Fruit fly (Drosophila melanogaster) whole organism, pupa: Measurements from ENCODE around the gene CG43732.
A peak's percentile ranks its signal among the peaks of the same experiment; 100 is the strongest.

Experiments used
- CG10348 ChIP-seq: fragments of 200-800 bp; sonication (Bioruptor generic); IDR thresholded peaks from 2 replicates; pipeline ENCODE4 v1.3.6; 2022; ENCODE audit warnings: missing biosample characterization, missing genetic modification characterization
- CG12605 ChIP-seq: fragments of 200-800 bp; sonication (Bioruptor generic); IDR thresholded peaks from 2 replicates; pipeline ENCODE4 v1.3.6; 2022; ENCODE audit warnings: missing biosample characterization, missing genetic modification characterization
- CG13204 ChIP-seq: fragments of 200-800 bp; sonication (Bioruptor generic); optimal IDR thresholded peaks from 2 replicates; lab custom pipeline; 2018; ENCODE audit warnings: missing biosample characterization, mild to moderate bottlenecking, missing genetic modification characterization, moderate library complexity
- CG14655 ChIP-seq: fragments of 200-800 bp; sonication (Bioruptor generic); optimal IDR thresholded peaks from 3 replicates; lab custom pipeline; 2017; ENCODE audit warnings: mild to moderate bottlenecking, missing biosample characterization, missing genetic modification reagents, missing genetic modification characterization
- CG15710 ChIP-seq: fragments of 200-800 bp; sonication (Bioruptor generic); optimal IDR thresholded peaks from 2 replicates; lab custom pipeline; 2018; ENCODE audit warnings: missing biosample characterization, mild to moderate bottlenecking, missing genetic modification characterization, moderate library complexity
- CG17806 ChIP-seq: fragments of 200-800 bp; sonication (Bioruptor generic); optimal IDR thresholded peaks from 2 replicates; lab custom pipeline; 2018; ENCODE audit warnings: missing biosample characterization, mild to moderate bottlenecking, missing genetic modification characterization, moderate library complexity
- CG32121 ChIP-seq: fragments of 200-800 bp; sonication (Bioruptor generic); IDR thresholded peaks from 2 replicates; pipeline ENCODE4 v1.3.6; 2022; ENCODE audit warnings: missing biosample characterization, missing genetic modification characterization
- CG34367 ChIP-seq: fragments of 200-800 bp; sonication (Bioruptor generic); optimal IDR thresholded peaks from 2 replicates; lab custom pipeline; 2018; ENCODE audit warnings: missing biosample characterization, mild to moderate bottlenecking, missing genetic modification characterization
- CG4496 ChIP-seq: fragments of 200-800 bp; sonication (Bioruptor generic); IDR thresholded peaks from 3 replicates; pipeline ENCODE4 v1.3.6; 2022; ENCODE audit warnings: missing biosample characterization, missing genetic modification characterization
- CG8159 ChIP-seq: fragments of 200-800 bp; sonication (Bioruptor generic); optimal IDR thresholded peaks from 3 replicates; lab custom pipeline; 2018; ENCODE audit warnings: missing biosample characterization, mild to moderate bottlenecking, missing genetic modification characterization, moderate library complexity
- CG8301 ChIP-seq: fragments of 200-800 bp; sonication (Bioruptor generic); optimal IDR thresholded peaks from 2 replicates; lab custom pipeline; 2018; ENCODE audit warnings: missing biosample characterization, mild to moderate bottlenecking, missing genetic modification characterization
- CG9948 ChIP-seq: fragments of 200-800 bp; sonication (Bioruptor generic); optimal IDR thresholded peaks from 2 replicates; lab custom pipeline; 2018; ENCODE audit warnings: missing biosample characterization, mild to moderate bottlenecking, missing genetic modification characterization, moderate library complexity
- D1 ChIP-seq: fragments of 200-800 bp; sonication (Bioruptor generic); optimal IDR thresholded peaks from 2 replicates; lab custom pipeline; 2018; ENCODE audit warnings: missing biosample characterization, mild to moderate bottlenecking, missing genetic modification characterization, moderate library complexity
- EcR ChIP-seq: fragments of 200-800 bp; sonication (Bioruptor generic); optimal IDR thresholded peaks from 3 replicates; lab custom pipeline; 2019; ENCODE audit warnings: missing biosample characterization, missing genetic modification characterization, mild to moderate bottlenecking, moderate library complexity, missing genetic modification reagents
- Ets98B ChIP-seq: fragments of 200-800 bp; sonication (Bioruptor generic); IDR thresholded peaks from 2 replicates; pipeline ENCODE4 v1.3.6; 2022; ENCODE audit warnings: missing biosample characterization, missing genetic modification characterization
- Pif1A ChIP-seq: fragments of 200-800 bp; sonication (Bioruptor generic); optimal IDR thresholded peaks from 3 replicates; lab custom pipeline; 2016; ENCODE audit warnings: missing biosample characterization, missing genetic modification characterization
- Pif1B ChIP-seq: fragments of 200-800 bp; sonication (Bioruptor generic); optimal IDR thresholded peaks from 3 replicates; lab custom pipeline; 2016; ENCODE audit warnings: missing biosample characterization, missing genetic modification characterization
- Snoo ChIP-seq: fragments of 200-800 bp; sonication (Bioruptor generic); optimal IDR thresholded peaks from 3 replicates; lab custom pipeline; 2017; ENCODE audit warnings: missing biosample characterization, mild to moderate bottlenecking, missing genetic modification characterization, inconsistent platforms
- fd96Ca ChIP-seq: fragments of 200-800 bp; sonication (Bioruptor generic); IDR thresholded peaks from 3 replicates; pipeline ENCODE4 v1.3.6; 2022; ENCODE audit warnings: missing biosample characterization, missing genetic modification characterization
- gl ChIP-seq: fragments of 200-800 bp; sonication (Bioruptor generic); optimal IDR thresholded peaks from 2 replicates; lab custom pipeline; 2018; ENCODE audit warnings: missing biosample characterization, mild to moderate bottlenecking, missing genetic modification characterization
- rn ChIP-seq: fragments of 200-800 bp; sonication (Bioruptor generic); IDR thresholded peaks from 2 replicates; pipeline ENCODE4 v1.3.6; 2022; ENCODE audit warnings: missing biosample characterization, missing genetic modification characterization

CG43732 gene

DNA sequence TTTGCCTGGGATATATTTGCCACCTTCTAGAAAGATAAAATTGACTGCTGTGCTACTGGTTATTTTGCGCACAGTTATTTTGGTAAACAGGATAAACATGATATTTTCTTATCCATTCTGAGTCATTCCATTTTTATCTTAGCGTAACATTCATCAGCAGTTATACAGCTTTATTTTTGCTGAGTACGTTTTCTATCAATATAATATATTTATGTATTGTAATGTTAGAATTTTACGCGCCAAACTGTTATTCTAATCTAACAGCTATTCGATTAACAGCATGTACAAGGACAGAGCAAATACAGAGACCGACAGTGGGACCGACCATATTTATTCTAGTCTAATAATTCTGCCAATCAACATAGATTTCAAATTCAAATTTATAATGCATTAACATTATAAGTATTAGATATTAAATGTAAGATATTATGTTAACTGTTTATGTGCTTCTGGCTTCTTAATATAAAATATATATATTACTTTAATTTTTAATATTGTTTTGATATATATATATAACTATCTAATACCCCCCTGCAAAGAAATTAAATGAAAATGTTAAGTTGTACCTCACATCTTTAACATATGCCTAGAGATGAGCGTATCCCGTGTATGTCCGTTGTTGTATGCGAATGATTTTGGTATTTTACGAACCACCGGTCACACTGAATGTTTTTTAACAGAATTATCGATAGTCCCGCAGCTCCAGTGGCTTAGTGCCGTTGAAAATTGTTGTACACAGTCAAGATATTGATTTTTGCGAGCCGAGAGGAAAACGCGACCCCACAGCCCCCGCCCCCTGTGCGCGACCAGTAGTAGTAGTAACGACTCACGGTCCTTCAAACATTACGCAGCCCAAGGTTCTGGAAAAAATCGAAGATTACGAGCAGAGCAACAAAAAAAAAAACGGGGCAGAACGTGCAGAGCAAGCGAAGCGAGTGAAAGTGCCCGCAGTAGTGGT, 43.8 kb upstream of the CG43732 start, which contains the start of gene EndoA:
EndoA (plus strand) TSS at position 689 of the 958 bp plus-strand sequence.
- TF ChIP-seq CG9948 (tag; lab: Kevin White, UChicago) (peak; percentile 35), CG32121 (GFP tag; lab: Robert Waterston, UW) (peak; percentile 60; the same call in 1 of the 2 replicates), CG13204 (GFP tag; lab: Kevin White, UChicago) (no peak), CG14655 (GFP tag; lab: Kevin White, UChicago) (peak; percentile 59), CG8159 (tag; lab: Kevin White, UChicago) (peak; percentile 22), Ets98B (GFP tag; lab: Robert Waterston, UW) (peak; percentile 40; the same call in 1 of the 2 replicates), rn (GFP tag; lab: Robert Waterston, UW) (no peak), CG15710 (tag; lab: Kevin White, UChicago) (no peak), CG4496 (GFP tag; lab: Robert Waterston, UW) (peak; percentile 48; the same call in 2 of the 3 replicates), Snoo (tag; lab: Kevin White, UChicago) (no peak)

- no peak for TF ChIP-seq fd96Ca
- TF ChIP-seq CG13204 (GFP tag; lab: Kevin White, UChicago), result no peak
- no peak for TF ChIP-seq CG10348 (GFP tag; lab: Robert Waterston, UW)
- no peak for TF ChIP-seq Pif1B
- no peak for TF ChIP-seq Pif1A (GFP tag; lab: Kevin White, UChicago)
- TF ChIP-seq CG17806 (tag; lab: Kevin White, UChicago), result no peak
- no peak for TF ChIP-seq Ets98B (GFP tag; lab: Robert Waterston, UW)
- TF ChIP-seq rn (GFP tag; lab: Robert Waterston, UW), result no peak
- no peak for TF ChIP-seq CG14655 (GFP tag; lab: Kevin White, UChicago)
- no peak for TF ChIP-seq CG4496 (GFP tag; lab: Robert Waterston, UW)
- TF ChIP-seq D1 (tag; lab: Kevin White, UChicago), result no peak
- TF ChIP-seq CG34367 (tag; lab: Kevin White, UChicago), result no peak
- TF ChIP-seq CG8159 (tag; lab: Kevin White, UChicago), result no peak
These were observed 39.7 kb upstream of the CG43732 start for dm6 chr3R:18910336-18910735.

dm6 chr3R:18910923-18911322, 39.1 kb upstream of the CG43732 start:
- TF ChIP-seq CG14655 (GFP tag; lab: Kevin White, UChicago) (peak; percentile 3), CG34367 (tag; lab: Kevin White, UChicago) (no peak), CG9948 (tag; lab: Kevin White, UChicago) (no peak), CG17806 (tag; lab: Kevin White, UChicago) (peak; percentile 1)

dm6 chr3R:18912782-18913331, 37.1 kb upstream of the CG43732 start, which contains the start of gene Sgsh:
TSS of gene Sgsh (minus strand) at chr3R:18912922.
- no peak for TF ChIP-seq D1 (tag; lab: Kevin White, UChicago)
- peak; percentile 41; the same call in 2 of the 3 replicates for TF ChIP-seq CG4496 (GFP tag; lab: Robert Waterston, UW)
- peak; percentile 18 for TF ChIP-seq CG14655 (GFP tag; lab: Kevin White, UChicago)
- peak; percentile 28 for TF ChIP-seq CG8159 (tag; lab: Kevin White, UChicago)
- no peak for TF ChIP-seq CG9948 (tag; lab: Kevin White, UChicago)
- no peak for TF ChIP-seq CG8301 (tag; lab: Kevin White, UChicago)
- peak; percentile 40 for TF ChIP-seq EcR (GFP tag; lab: Kevin White, UChicago)
- TF ChIP-seq Pif1B, result peak; percentile 13

DNA sequence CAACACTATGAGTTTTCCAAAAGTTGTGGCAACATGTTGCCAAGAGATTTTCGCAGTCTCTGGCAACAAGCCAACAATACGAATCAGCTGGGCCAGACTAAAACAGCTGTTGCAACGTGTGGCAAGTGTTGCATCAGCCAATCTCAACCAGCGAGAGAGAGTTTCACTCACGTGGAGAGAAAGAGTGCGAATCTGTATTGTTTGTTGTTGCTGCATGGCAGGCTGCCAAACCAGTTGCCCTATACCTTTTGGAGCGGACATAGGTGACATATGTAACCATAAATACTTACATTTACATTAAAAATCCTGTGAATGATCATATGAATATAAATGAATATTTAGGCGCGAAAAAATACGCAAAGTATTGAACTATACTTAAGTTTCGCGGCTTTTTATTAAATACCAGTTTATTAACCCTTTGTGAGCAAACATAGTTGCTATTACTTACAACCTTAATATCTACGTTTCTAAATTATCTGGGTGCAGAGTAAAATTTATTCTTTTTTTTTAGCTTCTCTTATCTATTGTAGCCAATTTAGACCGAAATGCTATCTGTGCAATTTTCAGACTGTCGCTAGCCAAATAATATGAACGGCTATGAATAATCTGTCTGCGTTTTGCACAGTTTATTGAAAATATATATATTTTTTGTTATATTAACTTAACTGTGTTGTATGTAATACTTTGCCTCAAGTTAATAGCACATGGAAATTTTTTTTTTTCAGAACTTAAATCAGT, 36.0 kb upstream of the CG43732 start:
- no peak for TF ChIP-seq D1 (tag; lab: Kevin White, UChicago)
- 0 out of 2 replicates have a peak, but pooled peaks have one; percentile 40 for TF ChIP-seq rn (GFP tag; lab: Robert Waterston, UW)
- peak; percentile 22 for TF ChIP-seq EcR (GFP tag; lab: Kevin White, UChicago)
- peak; percentile 71 for TF ChIP-seq Pif1A (GFP tag; lab: Kevin White, UChicago)
- peak; percentile 24 for TF ChIP-seq CG13204 (GFP tag; lab: Kevin White, UChicago)
- peak; percentile 58 for TF ChIP-seq CG8159 (tag; lab: Kevin White, UChicago)
- TF ChIP-seq CG34367 (tag; lab: Kevin White, UChicago), result peak; percentile 49
- 0 out of 3 replicates have a peak, but pooled peaks have one; percentile 34 for TF ChIP-seq fd96Ca
- TF ChIP-seq Snoo (tag; lab: Kevin White, UChicago), result peak; percentile 62
- TF ChIP-seq CG9948 (tag; lab: Kevin White, UChicago), result peak; percentile 20
- peak; percentile 64 for TF ChIP-seq CG14655 (GFP tag; lab: Kevin White, UChicago)
- TF ChIP-seq CG12605 (GFP tag; lab: Robert Waterston, UW), result peak; percentile 75
- no peak for TF ChIP-seq CG10348 (GFP tag; lab: Robert Waterston, UW)
- peak; percentile 67 for TF ChIP-seq Ets98B (GFP tag; lab: Robert Waterston, UW)
- no peak for TF ChIP-seq gl (tag; lab: Kevin White, UChicago)
- peak; percentile 54 for TF ChIP-seq CG15710 (tag; lab: Kevin White, UChicago)
- peak; percentile 47 for TF ChIP-seq CG8301 (tag; lab: Kevin White, UChicago)
- peak; percentile 3 for TF ChIP-seq Pif1B
- TF ChIP-seq CG17806 (tag; lab: Kevin White, UChicago), result peak; percentile 39
- TF ChIP-seq CG4496 (GFP tag; lab: Robert Waterston, UW), result peak; percentile 78
- TF ChIP-seq CG32121 (GFP tag; lab: Robert Waterston, UW), result peak; percentile 60
